Worm (Caenorhabditis elegans): ENCODE measurements around the gene srbc-42.

Gene srbc-42

DNA sequence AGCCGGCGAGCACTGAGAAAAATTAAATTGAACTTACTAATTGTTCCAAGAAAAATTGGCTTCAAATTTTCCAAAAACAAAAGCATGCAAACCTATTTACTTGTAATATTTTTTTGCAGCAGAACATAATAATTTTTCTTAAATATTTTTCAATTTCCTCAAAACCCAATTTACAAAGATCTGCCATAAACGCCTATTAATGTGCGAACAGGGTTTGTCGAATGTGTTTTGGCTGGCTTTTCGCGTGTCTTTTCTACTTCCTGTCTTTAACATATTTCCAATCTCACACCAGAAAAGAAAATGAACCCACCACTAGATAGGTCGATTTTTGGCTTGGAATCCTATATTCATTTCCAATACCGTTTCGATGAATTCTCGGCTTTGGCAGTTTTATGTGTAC lies 15.8 kb downstream of the srbc-42 start, which contains the start of gene C45H4.18:
TSS of gene C45H4.18 (plus strand) at position 301 of the 400 bp plus-strand sequence.
- TF ChIP-seq nhr-129 (tag; optimal IDR thresholded peaks at IDR 0.05): no peak

DNA sequence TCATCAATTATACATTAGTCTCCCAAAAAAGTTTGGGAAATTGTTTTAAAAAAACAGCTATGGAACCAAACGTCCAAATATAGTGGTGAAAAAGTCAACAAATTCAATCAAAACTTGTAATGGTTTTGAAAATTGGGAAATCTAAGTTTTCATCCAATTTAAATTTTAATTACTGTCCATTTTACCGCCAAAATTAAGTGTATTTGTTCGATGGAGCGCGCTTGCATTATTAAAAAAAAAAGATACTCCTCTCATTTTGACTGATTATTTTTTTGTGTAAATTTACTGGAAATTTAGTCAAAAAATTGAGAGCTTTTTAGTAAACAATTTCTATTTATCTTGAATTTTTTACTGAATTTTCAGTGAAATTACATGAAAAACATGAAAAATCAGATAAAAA lies 16.6 kb downstream of the srbc-42 start:
- TF ChIP-seq nhr-237 (tag; optimal IDR thresholded peaks at IDR 0.05) (no peak), peb-1 (tag; optimal IDR thresholded peaks at IDR 0.05) (no peak), mab-5 (tag; optimal IDR thresholded peaks at IDR 0.05) (no peak), ZK546.5 (tag; optimal IDR thresholded peaks at IDR 0.05) (no peak), nhr-21 (tag; optimal IDR thresholded peaks at IDR 0.05) (no peak)

DNA sequence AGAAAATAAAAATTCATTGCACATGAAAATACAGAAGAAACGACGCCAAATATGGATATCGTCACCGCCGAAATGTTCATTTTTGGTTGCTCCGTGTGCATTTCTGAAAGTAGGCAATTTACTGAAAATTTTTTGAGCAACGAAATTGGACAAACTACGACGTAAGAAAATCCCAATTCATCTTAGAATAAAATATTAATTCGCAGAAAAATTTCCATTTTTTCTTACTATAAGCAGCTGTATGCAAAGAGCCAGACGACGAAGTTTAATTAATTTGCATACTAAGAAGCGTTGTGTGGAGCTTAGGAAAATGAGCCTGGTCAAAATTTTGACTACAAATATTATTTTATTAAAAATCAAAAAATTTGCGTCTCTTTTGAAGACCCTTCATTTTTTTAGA lies 24.3 kb downstream of the srbc-42 start, which contains the start of gene srbc-19:
TSS of gene srbc-19 (minus strand) at position 101 of the 400 bp plus-strand sequence.
- TF ChIP-seq unc-39 (tag; optimal IDR thresholded peaks at IDR 0.05): no peak
- TF ChIP-seq elt-3 (tag; optimal IDR thresholded peaks at IDR 0.05): no peak
- no peak for TF ChIP-seq nhr-25 (tag; optimal IDR thresholded peaks at IDR 0.05)
- no peak for TF ChIP-seq ceh-82 (tag; optimal IDR thresholded peaks at IDR 0.05)
- TF ChIP-seq alr-1 (tag; optimal IDR thresholded peaks at IDR 0.05): no peak
- TF ChIP-seq ama-1 (optimal IDR thresholded peaks at IDR 0.05): no peak
- no peak for TF ChIP-seq peb-1 (tag; optimal IDR thresholded peaks at IDR 0.05)
- no peak for TF ChIP-seq ztf-11 (tag; optimal IDR thresholded peaks at IDR 0.05)
- TF ChIP-seq ZK546.5 (tag; optimal IDR thresholded peaks at IDR 0.05): no peak
- TF ChIP-seq nhr-12 (tag; optimal IDR thresholded peaks at IDR 0.05): no peak
- no peak for TF ChIP-seq F13H6.1 (tag; optimal IDR thresholded peaks at IDR 0.05)
- no peak for TF ChIP-seq ztf-4 (tag; optimal IDR thresholded peaks at IDR 0.05)
- TF ChIP-seq lin-13 (GFP tag; optimal IDR thresholded peaks at IDR 0.05): no peak
- TF ChIP-seq lin-11 (tag; optimal IDR thresholded peaks at IDR 0.05): no peak
- TF ChIP-seq fos-1 (tag; optimal IDR thresholded peaks at IDR 0.05): no peak
- no peak for TF ChIP-seq nhr-23 (tag; optimal IDR thresholded peaks at IDR 0.05)
- no peak for TF ChIP-seq ztf-1 (GFP tag; conservative IDR thresholded peaks at IDR 0.05)

DNA sequence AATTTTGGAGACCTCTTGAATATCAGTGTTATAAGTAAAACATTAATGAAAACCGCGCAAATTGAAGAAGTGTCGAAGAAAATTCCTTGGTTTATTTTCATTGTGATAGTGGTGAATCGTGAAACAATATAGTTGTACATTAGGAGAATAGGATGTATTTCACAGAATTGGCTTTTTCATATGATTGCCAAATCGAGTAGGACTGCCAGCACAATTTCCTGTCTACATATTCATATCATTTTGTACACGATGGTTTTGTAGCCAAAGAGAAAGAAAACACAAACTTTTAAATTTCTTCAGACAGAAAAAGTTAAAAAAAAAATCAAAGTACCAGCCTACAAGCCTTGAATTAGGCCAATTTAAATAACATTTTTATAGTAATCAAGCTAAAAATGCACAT lies 27.3 kb downstream of the srbc-42 start, which contains the start of gene str-255:
TSS of gene str-255 (minus strand) at position 101 of the 400 bp plus-strand sequence.
- TF ChIP-seq egl-27 (tag; optimal IDR thresholded peaks at IDR 0.05) (no peak), sma-3 (GFP tag; optimal IDR thresholded peaks at IDR 0.05) (no peak), gmeb-1 (tag; optimal IDR thresholded peaks at IDR 0.05) (no peak), alr-1 (tag; optimal IDR thresholded peaks at IDR 0.05) (no peak), nhr-12 (tag; optimal IDR thresholded peaks at IDR 0.05) (no peak), R02D3.7 (tag; optimal IDR thresholded peaks at IDR 0.05) (no peak), lin-39 (tag; optimal IDR thresholded peaks at IDR 0.05) (no peak), mab-5 (tag; optimal IDR thresholded peaks at IDR 0.05) (no peak), nhr-10 (tag; optimal IDR thresholded peaks at IDR 0.05) (no peak), fos-1 (tag; optimal IDR thresholded peaks at IDR 0.05) (no peak), blmp-1 (tag; optimal IDR thresholded peaks at IDR 0.05; ENCODE audit: insufficient read depth) (no peak), mbf-1 (tag; optimal IDR thresholded peaks at IDR 0.05) (no peak), ztf-1 (GFP tag; conservative IDR thresholded peaks at IDR 0.05) (no peak), sma-9 (GFP tag; optimal IDR thresholded peaks at IDR 0.05) (no peak), sma-9 (tag; optimal IDR thresholded peaks at IDR 0.05) (no peak), nhr-129 (tag; optimal IDR thresholded peaks at IDR 0.05) (no peak), snpc-4 (tag; optimal IDR thresholded peaks at IDR 0.05) (no peak), elt-3 (tag; optimal IDR thresholded peaks at IDR 0.05) (no peak), lin-11 (tag; optimal IDR thresholded peaks at IDR 0.05) (no peak), skn-1 (tag; optimal IDR thresholded peaks at IDR 0.05) (no peak)

DNA sequence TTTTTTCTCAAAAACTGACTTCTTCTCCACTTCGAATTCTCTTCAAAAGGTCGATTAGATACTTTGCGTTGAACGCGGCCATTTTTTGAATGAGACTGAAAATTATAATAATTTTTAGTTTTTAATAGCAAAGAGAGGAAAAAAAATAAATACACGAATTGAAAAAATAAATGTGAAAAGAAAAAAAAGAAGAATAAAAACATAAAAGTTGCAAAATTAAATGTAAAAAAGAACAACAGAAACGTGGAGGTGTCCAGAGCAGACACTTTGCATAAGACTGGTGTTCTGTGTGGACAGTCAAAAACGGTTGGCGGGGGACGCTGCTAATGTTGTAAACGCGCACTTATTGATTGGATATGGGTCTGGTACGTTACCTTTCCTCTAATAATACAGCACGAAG lies 31.7 kb downstream of the srbc-42 start, which contains the start of gene C45H4.14:
TSS of gene C45H4.14 (minus strand) at position 101 of the 400 bp plus-strand sequence.
- TF ChIP-seq ceh-16 (tag; optimal IDR thresholded peaks at IDR 0.05): no peak
- no peak for TF ChIP-seq R02D3.7 (tag; optimal IDR thresholded peaks at IDR 0.05)
- TF ChIP-seq nhr-11 (tag; optimal IDR thresholded peaks at IDR 0.05): no peak
- TF ChIP-seq ceh-82 (tag; optimal IDR thresholded peaks at IDR 0.05): no peak
- TF ChIP-seq nhr-129 (tag; optimal IDR thresholded peaks at IDR 0.05): no peak
- no peak for TF ChIP-seq ztf-4 (tag; optimal IDR thresholded peaks at IDR 0.05)
- no peak for TF ChIP-seq nhr-12 (tag; optimal IDR thresholded peaks at IDR 0.05)
- TF ChIP-seq peb-1 (tag; optimal IDR thresholded peaks at IDR 0.05): no peak

All from whole organism, L2 larva.